Worm (Caenorhabditis elegans) whole organism, L4 larva: ENCODE results near the gene gmeb-3.
"Not testable (repeated sequence)": the region's sequence is repeated elsewhere in the genome, so short reads cannot be mapped to it uniquely, and the experiment has no call there.

Experiments used
- ZK546.5 ChIP-seq, 2 experiments: sonication (generic microtip); optimal IDR thresholded peaks; 2 replicates each; lab custom pipeline; 2017; ENCODE audit warnings: missing biosample characterization in 2 of 2, missing genetic modification characterization in 2 of 2
- aly-2 ChIP-seq: sonication (generic microtip); optimal IDR thresholded peaks from 2 replicates; lab custom pipeline; 2018; ENCODE audit warnings: missing biosample characterization, missing genetic modification characterization
- ceh-62 ChIP-seq: sonication (generic microtip); optimal IDR thresholded peaks from 2 replicates; lab custom pipeline; 2017; ENCODE audit warnings: missing biosample characterization, missing genetic modification characterization
- daf-8 ChIP-seq: fragments of 200-800 bp; sonication (Bioruptor generic); IDR thresholded peaks from 2 replicates; pipeline ENCODE4 v1.3.6; 2022; ENCODE audit warnings: missing genetic modification characterization, missing compliant biosample characterization
- jun-1 ChIP-seq: fragments of 150-350 bp; optimal IDR thresholded peaks from 2 replicates; lab custom pipeline; 2014; ENCODE audit warnings: missing biosample characterization, missing genetic modification reagents, missing genetic modification characterization
- lsy-2 ChIP-seq, 2 experiments: fragments of 150-350 bp in 1 of 2; sonication (generic microtip) in 1 of 2; optimal IDR thresholded peaks; 2 replicates each; lab custom pipeline; 2014 to 2017; ENCODE audit warnings: missing biosample characterization in 2 of 2, missing genetic modification characterization in 2 of 2
- mdl-1 ChIP-seq, 2 experiments: fragments of 150-350 bp in 1 of 2; sonication (generic microtip) in 1 of 2; optimal IDR thresholded peaks; 2 replicates each; lab custom pipeline; 2014 to 2017; ENCODE audit warnings: missing biosample characterization in 2 of 2, missing genetic modification characterization in 2 of 2
- nhr-76 ChIP-seq: fragments of 150-350 bp; optimal IDR thresholded peaks from 2 replicates; lab custom pipeline; 2014; ENCODE audit warnings: missing biosample characterization, missing genetic modification characterization
- pha-4 ChIP-seq, 2 experiments: fragments of 150-350 bp in 1 of 2; fragments of 200-800 bp in 1 of 2; sonication (Bioruptor generic) in 1 of 2; IDR thresholded peaks in 1 of 2; optimal IDR thresholded peaks in 1 of 2; 2 replicates each; pipeline versions ENCODE4 v1.3.6 to Lab custom; 2014 to 2022; ENCODE audit warnings: missing genetic modification characterization in 2 of 2, missing genetic modification reagents in 2 of 2, missing biosample characterization in 1 of 2, missing compliant biosample characterization in 1 of 2
- skn-1 ChIP-seq: fragments of 150-350 bp; optimal IDR thresholded peaks from 2 replicates; lab custom pipeline; 2014; ENCODE audit warnings: missing biosample characterization, missing genetic modification characterization
- unc-130 ChIP-seq: sonication (generic microtip); optimal IDR thresholded peaks from 2 replicates; lab custom pipeline; 2016; ENCODE audit warnings: missing genetic modification reagents, missing genetic modification characterization, missing compliant biosample characterization
- unc-39 ChIP-seq: sonication (generic microtip); optimal IDR thresholded peaks from 2 replicates; lab custom pipeline; 2017; ENCODE audit warnings: missing biosample characterization, missing genetic modification characterization
- unc-62 ChIP-seq, 3 experiments: fragments of 150-350 bp in 1 of 3; sonication (generic microtip); optimal IDR thresholded peaks in 2 of 3; peaks in 1 of 3; 1 replicate in 1 of 3; 2 replicates in 2 of 3; lab custom pipeline; 2014 to 2017; ENCODE audit warnings: missing biosample characterization in 3 of 3, missing genetic modification characterization in 3 of 3, missing genetic modification reagents in 3 of 3, missing genotype in 1 of 3

- not testable (repeated sequence) for TF ChIP-seq skn-1 (tag; lab: Kevin White, UChicago); nhr-76 (tag; lab: Kevin White, UChicago); ZK546.5 (tag; optimal IDR thresholded peaks at IDR 0.05; lab: Kevin White, UChicago); lsy-2 (tag; optimal IDR thresholded peaks at IDR 0.05; lab: Kevin White, UChicago); aly-2 (tag; lab: Kevin White, UChicago); daf-8 (GFP tag; lab: Robert Waterston, UW); jun-1 (tag; lab: Kevin White, UChicago); unc-39 (tag; lab: Kevin White, UChicago); mdl-1 (tag; optimal IDR thresholded peaks at IDR 0.05; lab: Kevin White, UChicago); unc-62 (GFP tag; optimal IDR thresholded peaks at IDR 0.05 in 1 of 2; lab: Kevin White, UChicago); unc-62 (tag; optimal IDR thresholded peaks at IDR 0.05; lab: Kevin White, UChicago); ceh-62 (tag; lab: Kevin White, UChicago); pha-4 (GFP tag; IDR thresholded peaks at IDR 0.05; lab: Robert Waterston, UW); pha-4 (tag; optimal IDR thresholded peaks at IDR 0.05; lab: Kevin White, UChicago); unc-130 (GFP tag; lab: Kevin White, UChicago)
Measured at ce11 chrIII:3770370-3770769, 2.1 kb downstream of the gmeb-3 start.
